Worm (Caenorhabditis elegans) whole organism, midembryonic: ENCODE results near the gene F22B5.4.

Experiments used
- cog-1 ChIP-seq: sonication (generic microtip); optimal IDR thresholded peaks from 2 replicates; lab custom pipeline; 2016; ENCODE audit warnings: missing genetic modification characterization, missing compliant biosample characterization
- flt-1 ChIP-seq: fragments of 200-800 bp; sonication (Bioruptor generic); IDR thresholded peaks from 2 replicates; pipeline ENCODE4 v1.3.6; 2022; ENCODE audit warnings: missing genetic modification characterization, missing compliant biosample characterization
- med-1 ChIP-seq: sonication (generic microtip); optimal IDR thresholded peaks from 2 replicates; lab custom pipeline; 2017; ENCODE audit warnings: missing genetic modification characterization, mild to moderate bottlenecking, missing compliant biosample characterization, antibody characterized with exemption, missing genetic modification reagents; ENCODE audit not compliant: insufficient read depth
- ref-1 ChIP-seq: fragments of 200-800 bp; sonication (Bioruptor generic); conservative IDR thresholded peaks from 2 replicates; pipeline ENCODE4 v1.3.6; 2022; ENCODE audit warnings: missing genetic modification reagents, missing genetic modification characterization, missing compliant biosample characterization
- ztf-23 ChIP-seq: fragments of 200-800 bp; sonication (Bioruptor generic); IDR thresholded peaks from 2 replicates; pipeline ENCODE4 v1.3.6; 2022; ENCODE audit warnings: missing genetic modification reagents, missing genetic modification characterization, missing compliant biosample characterization
- ztf-29 ChIP-seq: fragments of 200-800 bp; sonication (Bioruptor generic); IDR thresholded peaks from 2 replicates; pipeline ENCODE4 v1.3.6; 2022; ENCODE audit warnings: missing genetic modification reagents, missing genetic modification characterization, missing compliant biosample characterization

ce11 chrII:8480166-8480565, 30.7 kb downstream of the F22B5.4 start, which contains the start of gene lact-4:
- TF ChIP-seq flt-1 (GFP tag; lab: Robert Waterston, UW) (no peak), ztf-23 (GFP tag; lab: Robert Waterston, UW) (no peak), ztf-29 (GFP tag; lab: Robert Waterston, UW) (no peak), med-1 (no peak), ref-1 (GFP tag; lab: Robert Waterston, UW) (no peak), cog-1 (no peak)
